Worm (Caenorhabditis elegans) whole organism, young adult: ENCODE measurements around the gene irk-1.

Source experiments
- B0261.1 ChIP-seq: sonication (generic microtip); optimal IDR thresholded peaks from 2 replicates; lab custom pipeline; 2016; ENCODE audit warnings: mild to moderate bottlenecking, missing genetic modification characterization, moderate library complexity, missing compliant biosample characterization
- F10E7.11 ChIP-seq: sonication (generic microtip); optimal IDR thresholded peaks from 2 replicates; lab custom pipeline; 2017; ENCODE audit warnings: mild to moderate bottlenecking, missing genetic modification characterization, moderate library complexity, missing compliant biosample characterization
- F23B12.7 ChIP-seq: sonication (generic microtip); optimal IDR thresholded peaks from 2 replicates; lab custom pipeline; 2017; ENCODE audit warnings: missing genetic modification characterization, mild to moderate bottlenecking, missing compliant biosample characterization, antibody characterized with exemption, moderate library complexity; ENCODE audit not compliant: insufficient read depth
- F33H1.4 ChIP-seq: fragments of 200-800 bp; sonication (Bioruptor generic); IDR thresholded peaks from 2 replicates; pipeline ENCODE4 v1.3.6; 2022; ENCODE audit warnings: missing genetic modification reagents, missing genetic modification characterization, missing compliant biosample characterization
- F57C9.4 ChIP-seq: sonication (generic microtip); optimal IDR thresholded peaks from 2 replicates; lab custom pipeline; 2017; ENCODE audit warnings: mild to moderate bottlenecking, missing genetic modification characterization, missing compliant biosample characterization
- K11D2.4 ChIP-seq: fragments of 200-800 bp; sonication (Bioruptor generic); IDR thresholded peaks from 2 replicates; pipeline ENCODE4 v1.3.6; 2022; ENCODE audit warnings: missing genetic modification reagents, missing genetic modification characterization, missing compliant biosample characterization
- K12H6.12 ChIP-seq: fragments of 200-800 bp; sonication (Bioruptor generic); optimal IDR thresholded peaks from 2 replicates; lab custom pipeline; 2018; ENCODE audit warnings: mild to moderate bottlenecking, missing genetic modification characterization, missing compliant biosample characterization
- Y53G8AR.9 ChIP-seq: fragments of 200-800 bp; sonication (Bioruptor generic); conservative IDR thresholded peaks from 2 replicates; pipeline ENCODE4 v1.3.6; 2022; ENCODE audit warnings: missing genetic modification reagents, missing genetic modification characterization, missing compliant biosample characterization
- Y67H2A.10 ChIP-seq: fragments of 200-800 bp; sonication (Bioruptor generic); conservative IDR thresholded peaks from 2 replicates; pipeline ENCODE4 v1.3.6; 2022; ENCODE audit warnings: missing genetic modification reagents, missing genetic modification characterization, missing compliant biosample characterization
- Y79H2A.3 ChIP-seq: fragments of 200-800 bp; sonication (Bioruptor generic); conservative IDR thresholded peaks from 2 replicates; pipeline ENCODE4 v1.3.6; 2022; ENCODE audit warnings: missing genetic modification reagents, missing genetic modification characterization, missing compliant biosample characterization
- aptf-2 ChIP-seq: fragments of 200-800 bp; sonication (Bioruptor generic); conservative IDR thresholded peaks from 2 replicates; pipeline ENCODE4 v1.3.6; 2022; ENCODE audit warnings: missing genetic modification reagents, missing genetic modification characterization, missing compliant biosample characterization
- attf-5 ChIP-seq: fragments of 200-800 bp; sonication (Bioruptor generic); optimal IDR thresholded peaks from 2 replicates; lab custom pipeline; 2018; ENCODE audit warnings: mild to moderate bottlenecking, missing genetic modification characterization, missing compliant biosample characterization
- ceh-100 ChIP-seq: fragments of 200-800 bp; sonication (Bioruptor generic); IDR thresholded peaks from 2 replicates; pipeline ENCODE4 v1.3.6; 2022; ENCODE audit warnings: missing genetic modification reagents, missing genetic modification characterization, missing compliant biosample characterization
- ceh-27 ChIP-seq: fragments of 200-800 bp; sonication (Bioruptor generic); optimal IDR thresholded peaks from 2 replicates; lab custom pipeline; 2018; ENCODE audit warnings: mild to moderate bottlenecking, missing genetic modification characterization, moderate library complexity, missing compliant biosample characterization
- ceh-91 ChIP-seq: fragments of 200-800 bp; sonication (Bioruptor generic); IDR thresholded peaks from 2 replicates; pipeline ENCODE4 v1.3.6; 2022; ENCODE audit warnings: missing genetic modification reagents, missing genetic modification characterization, missing compliant biosample characterization
- die-1 ChIP-seq: sonication (generic microtip); optimal IDR thresholded peaks from 2 replicates; lab custom pipeline; 2016; ENCODE audit warnings: missing genotype, mild to moderate bottlenecking, missing genetic modification characterization, missing compliant biosample characterization
- dox-1 ChIP-seq: fragments of 200-800 bp; sonication (Bioruptor generic); IDR thresholded peaks from 2 replicates; pipeline ENCODE4 v1.3.6; 2022; ENCODE audit warnings: missing genetic modification reagents, missing genetic modification characterization, missing compliant biosample characterization
- egrh-3 ChIP-seq: fragments of 200-800 bp; sonication (Bioruptor generic); IDR thresholded peaks from 2 replicates; pipeline ENCODE4 v1.3.6; 2022; ENCODE audit warnings: missing genetic modification reagents, missing genetic modification characterization, missing compliant biosample characterization
- gei-17 ChIP-seq: fragments of 200-800 bp; sonication (Bioruptor generic); optimal IDR thresholded peaks from 2 replicates; lab custom pipeline; 2018; ENCODE audit warnings: mild to moderate bottlenecking, missing genetic modification characterization, missing compliant biosample characterization
- him-1 ChIP-seq: sonication (generic microtip); optimal IDR thresholded peaks from 2 replicates; lab custom pipeline; 2016; ENCODE audit warnings: missing genotype, missing genetic modification reagents, missing genetic modification characterization, missing compliant biosample characterization
- hlh-26 ChIP-seq: fragments of 200-800 bp; sonication (Bioruptor generic); conservative IDR thresholded peaks from 2 replicates; pipeline ENCODE4 v1.3.6; 2022; ENCODE audit warnings: missing genetic modification reagents, missing genetic modification characterization, missing compliant biosample characterization
- lag-1 ChIP-seq: fragments of 200-800 bp; sonication (Bioruptor generic); IDR thresholded peaks from 2 replicates; pipeline ENCODE4 v1.3.6; 2022; ENCODE audit warnings: missing genetic modification reagents, missing genetic modification characterization, missing compliant biosample characterization
- lin-26 ChIP-seq: fragments of 200-800 bp; sonication (Bioruptor generic); IDR thresholded peaks from 2 replicates; pipeline ENCODE4 v1.3.6; 2022; ENCODE audit warnings: missing genetic modification reagents, missing genetic modification characterization, missing compliant biosample characterization
- lin-35 ChIP-seq, 3 experiments: fragments of 150-350 bp in 2 of 3; sonication (generic microtip) in 1 of 3; optimal IDR thresholded peaks; 2 replicates each; lab custom pipeline; 2014 to 2018; ENCODE audit warnings: missing biosample characterization in 3 of 3, missing genetic modification characterization in 3 of 3, missing genetic modification reagents in 3 of 3
- lin-40 ChIP-seq: sonication (generic microtip); optimal IDR thresholded peaks from 2 replicates; lab custom pipeline; 2016; ENCODE audit warnings: missing genetic modification characterization, mild to moderate bottlenecking, missing compliant biosample characterization, missing genotype, missing genetic modification reagents
- lin-54 ChIP-seq: fragments of 200-800 bp; sonication (Bioruptor generic); optimal IDR thresholded peaks from 2 replicates; lab custom pipeline; 2018; ENCODE audit warnings: mild to moderate bottlenecking, missing genetic modification characterization, missing compliant biosample characterization
- nhr-80 ChIP-seq: sonication (generic microtip); optimal IDR thresholded peaks from 2 replicates; lab custom pipeline; 2016; ENCODE audit warnings: missing genetic modification characterization, missing compliant biosample characterization
- rpc-1 ChIP-seq, 2 experiments: fragments of 150-350 bp in 1 of 2; sonication (generic microtip) in 1 of 2; optimal IDR thresholded peaks; 2 replicates each; lab custom pipeline; 2014 to 2018; ENCODE audit warnings: missing biosample characterization in 1 of 2, missing genetic modification characterization in 1 of 2, missing genetic modification reagents in 1 of 2, missing genotype in 1 of 2
- sdz-38 ChIP-seq: sonication (generic microtip); optimal IDR thresholded peaks from 2 replicates; lab custom pipeline; 2016; ENCODE audit warnings: missing genotype, missing genetic modification characterization, missing compliant biosample characterization
- snpc-3.4 ChIP-seq: sonication (generic microtip); optimal IDR thresholded peaks from 2 replicates; lab custom pipeline; 2017; ENCODE audit warnings: missing genetic modification characterization, mild to moderate bottlenecking, missing compliant biosample characterization, antibody characterized with exemption, moderate library complexity, missing genotype, missing genetic modification reagents
- snpc-4 ChIP-seq, 5 experiments: fragments of 150-350 bp in 1 of 5; sonication (generic microtip) in 4 of 5; optimal IDR thresholded peaks; 2 replicates each; lab custom pipeline; 2014 to 2018; ENCODE audit warnings: missing genetic modification characterization in 5 of 5, missing biosample characterization in 3 of 5, antibody characterized with exemption in 2 of 5, mild to moderate bottlenecking in 2 of 5, missing compliant biosample characterization in 2 of 5, missing genotype in 2 of 5, moderate library complexity in 2 of 5, missing genetic modification reagents in 1 of 5
- tbx-9 ChIP-seq: sonication (generic microtip); optimal IDR thresholded peaks from 2 replicates; lab custom pipeline; 2016; ENCODE audit warnings: borderline replicate concordance, missing genetic modification characterization, inconsistent platforms, missing compliant biosample characterization
- unc-62 ChIP-seq: fragments of 150-350 bp; optimal IDR thresholded peaks from 2 replicates; lab custom pipeline; 2014; ENCODE audit warnings: missing biosample characterization, missing genetic modification reagents, missing genetic modification characterization
- zfh-2 ChIP-seq: fragments of 200-800 bp; sonication (Bioruptor generic); conservative IDR thresholded peaks from 2 replicates; pipeline ENCODE4 v1.3.6; 2022; ENCODE audit warnings: missing genetic modification reagents, missing genetic modification characterization, missing compliant biosample characterization
- ztf-25 ChIP-seq: fragments of 200-800 bp; sonication (Bioruptor generic); IDR thresholded peaks from 2 replicates; pipeline ENCODE4 v1.3.6; 2022; ENCODE audit warnings: missing genetic modification reagents, missing genetic modification characterization, missing compliant biosample characterization
- ztf-3 ChIP-seq: fragments of 200-800 bp; sonication (Bioruptor generic); optimal IDR thresholded peaks from 2 replicates; lab custom pipeline; 2018; ENCODE audit warnings: mild to moderate bottlenecking, missing genetic modification characterization, missing compliant biosample characterization
- ztf-6 ChIP-seq: fragments of 200-800 bp; sonication (Bioruptor generic); IDR thresholded peaks from 2 replicates; pipeline ENCODE4 v1.3.6; 2022; ENCODE audit warnings: missing genetic modification reagents, missing genetic modification characterization, missing compliant biosample characterization

Gene irk-1

ce11 chrX:6778014-6778413 is at the start of gene irk-1:
Gene irk-1 (minus strand): TSS chrX:6778114.
- no peak for TF ChIP-seq Y79H2A.3 (GFP tag; lab: Robert Waterston, UW)
- no peak for TF ChIP-seq snpc-4 (GFP tag; optimal IDR thresholded peaks at IDR 0.05; lab: Kevin White, UChicago)
- TF ChIP-seq snpc-4 (tag; optimal IDR thresholded peaks at IDR 0.05; lab: Kevin White, UChicago), result no peak

ce11 chrX:6825840-6826239 is 47.9 kb upstream of the irk-1 start, which contains the start of gene F41B4.1:
Gene F41B4.1 (minus strand): TSS chrX:6825862.
- TF ChIP-seq K12H6.12 (tag; lab: Kevin White, UChicago) (peak; percentile 7), F10E7.11 (no peak)
- TF ChIP-seq, all 124 proteins: peak for 1

- TF ChIP-seq F33H1.4 (GFP tag; lab: Robert Waterston, UW), result no peak
- TF ChIP-seq rpc-1 (optimal IDR thresholded peaks at IDR 0.05; lab: Kevin White, UChicago), result no peak
- no peak for TF ChIP-seq rpc-1 (tag; optimal IDR thresholded peaks at IDR 0.05; lab: Kevin White, UChicago)
- TF ChIP-seq B0261.1, result no peak
- TF ChIP-seq snpc-3.4 (tag; lab: Kevin White, UChicago), result no peak
- TF ChIP-seq ceh-27 (GFP tag; lab: Kevin White, UChicago), result no peak
- TF ChIP-seq zfh-2, result 0 out of 2 replicates have a peak, but pooled peaks have one; percentile 37
These were observed 45.5 kb upstream of the irk-1 start, which contains the start of gene gei-15 for ce11 chrX:6823218-6823979. Gene gei-15 (minus strand): TSS chrX:6823268.

ce11 chrX:6822552-6822951 is 44.6 kb upstream of the irk-1 start:
- TF ChIP-seq hlh-26 (GFP tag; lab: Robert Waterston, UW) (no peak), unc-62 (GFP tag; lab: Kevin White, UChicago) (no peak), dox-1 (GFP tag; lab: Robert Waterston, UW) (no peak), lin-35 (GFP tag; optimal IDR thresholded peaks at IDR 0.05; lab: Kevin White, UChicago) (no peak), K11D2.4 (GFP tag; lab: Robert Waterston, UW) (no peak), die-1 (tag; lab: Kevin White, UChicago) (no peak), tbx-9 (no peak)
- TF ChIP-seq, all 124 proteins: peak for 0

- no peak for TF ChIP-seq ztf-6 (GFP tag; lab: Robert Waterston, UW)
- peak; percentile 52 for TF ChIP-seq nhr-80 (tag; lab: Kevin White, UChicago)
- TF ChIP-seq ceh-91, result no peak
These were observed 41.7 kb upstream of the irk-1 start for ce11 chrX:6819633-6820032.

ce11 chrX:6819135-6819534 is 41.2 kb upstream of the irk-1 start:
- TF ChIP-seq F57C9.4 (no peak), lin-54 (GFP tag; lab: Kevin White, UChicago) (no peak), Y67H2A.10 (GFP tag; lab: Robert Waterston, UW) (no peak), sdz-38 (no peak), gei-17 (no peak), ztf-25 (no peak), attf-5 (GFP tag; lab: Kevin White, UChicago) (no peak), egrh-3 (GFP tag; lab: Robert Waterston, UW) (no peak), lin-40 (tag; lab: Kevin White, UChicago) (no peak), lin-26 (GFP tag; lab: Robert Waterston, UW) (no peak), him-1 (tag; lab: Kevin White, UChicago) (no peak), ceh-100 (GFP tag; lab: Robert Waterston, UW) (no peak), aptf-2 (no peak), Y53G8AR.9 (no peak), F23B12.7 (tag; lab: Kevin White, UChicago) (no peak), zfh-2 (no peak), ztf-3 (GFP tag; lab: Kevin White, UChicago) (no peak), lag-1 (GFP tag; lab: Robert Waterston, UW) (no peak), ceh-91 (no peak)
